Fruit fly (Drosophila melanogaster): ENCODE data around the gene CG14736.
A peak's percentile ranks its signal among the peaks of the same experiment; 100 is the strongest.

Gene CG14736

DNA sequence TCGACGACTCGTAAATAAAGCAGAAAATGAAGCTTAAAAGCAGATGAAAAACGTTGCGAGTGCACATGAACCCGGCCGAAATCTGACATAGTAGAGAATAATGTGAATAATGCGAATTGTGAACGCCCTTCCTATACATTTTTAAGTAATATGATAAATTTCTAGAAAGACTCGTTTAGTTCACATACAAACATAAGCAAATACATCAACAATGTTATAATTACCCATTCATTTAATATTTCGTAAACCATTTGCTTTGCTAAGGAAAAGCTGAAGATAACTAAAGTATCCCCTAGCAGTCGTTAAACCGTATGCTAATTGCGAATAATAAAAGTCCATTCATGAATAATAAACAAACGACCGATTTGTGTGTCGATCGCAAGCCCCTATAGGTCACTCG lies 43.2 kb downstream of the CG14736 start (continued):
- TF ChIP-seq tup (GFP tag; optimal IDR thresholded peaks at IDR 0.05) (no peak), h (optimal IDR thresholded peaks at IDR 0.05) (no peak), gem (tag; optimal IDR thresholded peaks at IDR 0.05) (peak; percentile 59), Hmx (GFP tag; optimal IDR thresholded peaks at IDR 0.05) (no peak), Med (GFP tag) (peak; percentile 84), sug (tag; optimal IDR thresholded peaks at IDR 0.05) (no peak), CG2202 (tag; optimal IDR thresholded peaks at IDR 0.05) (no peak), z (GFP tag; IDR thresholded peaks at IDR 0.05) (no peak), Sry-β (GFP tag; optimal IDR thresholded peaks at IDR 0.05) (no peak), Dad (GFP tag; optimal IDR thresholded peaks at IDR 0.05) (no peak), wek (GFP tag; optimal IDR thresholded peaks at IDR 0.05) (no peak), bowl (GFP tag; IDR thresholded peaks at IDR 0.05) (no peak), CG12659 (GFP tag; optimal IDR thresholded peaks at IDR 0.05) (peak; percentile 13), bab2 (GFP tag; optimal IDR thresholded peaks at IDR 0.05) (peak; percentile 3), CG9215 (GFP tag; IDR thresholded peaks at IDR 0.05) (no peak), pita (GFP tag; optimal IDR thresholded peaks at IDR 0.05) (no peak), ash1 (GFP tag; optimal IDR thresholded peaks at IDR 0.05) (no peak), aop (GFP tag; IDR thresholded peaks at IDR 0.05) (no peak), CG11085 (GFP tag; IDR thresholded peaks at IDR 0.05) (no peak), Dip3 (GFP tag; optimal IDR thresholded peaks at IDR 0.05) (peak; percentile 22), fd64A (GFP tag; optimal IDR thresholded peaks at IDR 0.05) (no peak), CG11504 (tag; optimal IDR thresholded peaks at IDR 0.05) (peak; percentile 54), wdn (GFP tag; IDR thresholded peaks at IDR 0.05) (no peak), Sox102F (GFP tag; optimal IDR thresholded peaks at IDR 0.05) (peak; percentile 29), NC2α (GFP tag; optimal IDR thresholded peaks at IDR 0.05) (no peak), stc (GFP tag; IDR thresholded peaks at IDR 0.05) (no peak), CG3281 (GFP tag; optimal IDR thresholded peaks at IDR 0.05) (peak; percentile 33), grn (GFP tag; optimal IDR thresholded peaks at IDR 0.05) (no peak), vvl (GFP tag; IDR thresholded peaks at IDR 0.05) (peak; percentile 56; the same call in 1 of the 2 replicates), CG3838 (GFP tag; optimal IDR thresholded peaks at IDR 0.05) (no peak), HLH4C (GFP tag; IDR thresholded peaks at IDR 0.05; ENCODE audit: partially characterized antibody) (no peak), CG10462 (GFP tag; optimal IDR thresholded peaks at IDR 0.05) (no peak), CG6654 (GFP tag; optimal IDR thresholded peaks at IDR 0.05) (no peak), Ptx1 (GFP tag; IDR thresholded peaks at IDR 0.05) (peak; percentile 40), Atf-2 (GFP tag; optimal IDR thresholded peaks at IDR 0.05) (no peak), ERR (GFP tag; optimal IDR thresholded peaks at IDR 0.05) (no peak), HLH54F (GFP tag; optimal IDR thresholded peaks at IDR 0.05) (no peak), slou (GFP tag; optimal IDR thresholded peaks at IDR 0.05) (no peak), CG8388 (GFP tag; optimal IDR thresholded peaks at IDR 0.05) (no peak), jing (GFP tag; optimal IDR thresholded peaks at IDR 0.05) (no peak), CG2875 (GFP tag; optimal IDR thresholded peaks at IDR 0.05) (no peak), Sry-δ (GFP tag; optimal IDR thresholded peaks at IDR 0.05) (no peak), CG13624 (GFP tag; optimal IDR thresholded peaks at IDR 0.05) (peak; percentile 17), hkb (optimal IDR thresholded peaks at IDR 0.05) (no peak), hkb (GFP tag; IDR thresholded peaks at IDR 0.05) (no peak), ranshi (GFP tag; IDR thresholded peaks at IDR 0.05) (no peak), Dref (GFP tag; IDR thresholded peaks at IDR 0.05) (no peak), slp2 (GFP tag; optimal IDR thresholded peaks at IDR 0.05) (no peak), GATAe (GFP tag; conservative IDR thresholded peaks at IDR 0.05) (no peak), Max (GFP tag; optimal IDR thresholded peaks at IDR 0.05) (no peak), CG18262 (tag; optimal IDR thresholded peaks at IDR 0.05) (no peak), CG42726 (GFP tag; IDR thresholded peaks at IDR 0.05; ENCODE audit: partially characterized antibody) (no peak), CG10366 (GFP tag; IDR thresholded peaks at IDR 0.05) (peak; percentile 28; the same call in 1 of the 2 replicates)
